Fruit fly (Drosophila melanogaster) whole organism, adult: ENCODE data around the gene CG33514.
A peak's percentile ranks its signal among the peaks of the same experiment; 100 is the strongest.

Source experiments
- CG11617 ChIP-seq: fragments of 200-800 bp; sonication (Bioruptor generic); optimal IDR thresholded peaks from 2 replicates; lab custom pipeline; 2017; ENCODE audit warnings: mild to moderate bottlenecking, missing biosample characterization, missing genetic modification reagents, missing genetic modification characterization
- CG12768 ChIP-seq: fragments of 200-800 bp; sonication (Bioruptor generic); optimal IDR thresholded peaks from 2 replicates; lab custom pipeline; 2017; ENCODE audit warnings: missing biosample characterization, missing genetic modification characterization, mild to moderate bottlenecking, moderate library complexity, missing genetic modification reagents
- CG14711 ChIP-seq: fragments of 200-800 bp; sonication (Bioruptor generic); optimal IDR thresholded peaks from 2 replicates; lab custom pipeline; 2018; ENCODE audit warnings: missing biosample characterization, mild to moderate bottlenecking, missing genetic modification characterization, moderate library complexity
- CG1620 ChIP-seq: fragments of 200-800 bp; sonication (Bioruptor generic); optimal IDR thresholded peaks from 2 replicates; lab custom pipeline; 2016; ENCODE audit warnings: missing biosample characterization, missing genetic modification characterization
- CG33017 ChIP-seq: fragments of 200-800 bp; sonication (Bioruptor generic); optimal IDR thresholded peaks from 2 replicates; lab custom pipeline; 2018; ENCODE audit warnings: missing biosample characterization, mild to moderate bottlenecking, missing genetic modification characterization, moderate library complexity
- CG5204 ChIP-seq: fragments of 200-800 bp; sonication (Bioruptor generic); optimal IDR thresholded peaks from 2 replicates; lab custom pipeline; 2016; ENCODE audit warnings: missing biosample characterization, missing genetic modification characterization
- CG7045 ChIP-seq: fragments of 200-800 bp; sonication (Bioruptor generic); optimal IDR thresholded peaks from 2 replicates; lab custom pipeline; 2017; ENCODE audit warnings: missing biosample characterization, mild to moderate bottlenecking, missing genetic modification characterization
- CG7101 ChIP-seq: fragments of 200-800 bp; sonication (Bioruptor generic); optimal IDR thresholded peaks from 2 replicates; lab custom pipeline; 2018; ENCODE audit warnings: missing biosample characterization, mild to moderate bottlenecking, missing genetic modification characterization, moderate library complexity
- Clk ChIP-seq: fragments of 200-800 bp; sonication (Bioruptor generic); optimal IDR thresholded peaks from 2 replicates; lab custom pipeline; 2017; ENCODE audit warnings: missing biosample characterization, missing genetic modification characterization
- Crg-1 ChIP-seq: fragments of 200-800 bp; sonication (Bioruptor generic); optimal IDR thresholded peaks from 2 replicates; lab custom pipeline; 2016; ENCODE audit warnings: missing biosample characterization, missing genetic modification characterization
- Hr96 ChIP-seq: fragments of 200-800 bp; sonication (Bioruptor generic); optimal IDR thresholded peaks from 2 replicates; lab custom pipeline; 2016; ENCODE audit warnings: missing biosample characterization, missing genetic modification characterization
- Mnt ChIP-seq: fragments of 200-800 bp; sonication (Bioruptor generic); optimal IDR thresholded peaks from 2 replicates; lab custom pipeline; 2016; ENCODE audit warnings: missing biosample characterization, mild to moderate bottlenecking, missing genetic modification characterization
- bab1 ChIP-seq: fragments of 200-800 bp; sonication (Bioruptor generic); optimal IDR thresholded peaks from 3 replicates; lab custom pipeline; 2019; ENCODE audit warnings: missing biosample characterization, mild to moderate bottlenecking, missing genetic modification characterization, moderate library complexity
- cic ChIP-seq: fragments of 200-800 bp; sonication (Bioruptor generic); optimal IDR thresholded peaks from 2 replicates; lab custom pipeline; 2017; ENCODE audit warnings: missing biosample characterization, mild to moderate bottlenecking, missing genetic modification characterization, moderate library complexity
- cnc ChIP-seq, 2 experiments: fragments of >200 bp; optimal IDR thresholded peaks; 2 replicates each; lab custom pipeline; 2017
- kay ChIP-seq: fragments of 200-800 bp; sonication (Bioruptor generic); peaks from one replicate; lab custom pipeline; 2016; ENCODE audit warnings: missing biosample characterization, missing genetic modification characterization, borderline replicate concordance
- ovo ChIP-seq: fragments of 200-800 bp; sonication (Bioruptor generic); optimal IDR thresholded peaks from 2 replicates; lab custom pipeline; 2016; ENCODE audit warnings: missing biosample characterization, missing genetic modification characterization
- pad ChIP-seq: fragments of 200-800 bp; sonication (Bioruptor generic); optimal IDR thresholded peaks from 3 replicates; lab custom pipeline; 2017; ENCODE audit warnings: missing biosample characterization, missing genetic modification characterization, mild to moderate bottlenecking, moderate library complexity, missing genetic modification reagents
- tj ChIP-seq: fragments of 200-800 bp; sonication (Bioruptor generic); optimal IDR thresholded peaks from 3 replicates; lab custom pipeline; 2017; ENCODE audit warnings: missing biosample characterization, mild to moderate bottlenecking, missing genetic modification characterization, moderate library complexity
- toe ChIP-seq: fragments of 200-800 bp; sonication (Bioruptor generic); optimal IDR thresholded peaks from 2 replicates; lab custom pipeline; 2016; ENCODE audit warnings: missing biosample characterization, missing genetic modification characterization

Gene CG33514

DNA sequence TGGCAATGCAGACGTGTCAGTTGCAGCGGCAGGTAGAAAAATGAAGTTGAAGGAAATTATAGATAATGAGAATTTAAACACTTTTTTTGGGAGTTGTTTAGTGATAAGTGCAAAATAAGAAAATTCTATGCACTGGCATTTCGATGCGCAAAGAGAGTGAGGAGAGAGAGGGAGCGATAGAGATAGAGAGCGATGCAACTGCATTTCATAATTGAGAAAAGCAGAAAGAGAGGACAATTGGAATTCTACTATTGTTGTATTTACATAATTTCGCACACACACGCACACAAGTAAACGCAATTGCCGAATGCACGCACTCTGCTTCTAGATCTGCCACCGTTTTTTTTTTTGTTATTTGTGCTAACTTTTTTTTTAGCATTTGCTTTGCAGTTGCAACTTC, 1.8 kb upstream of the CG33514 start:
- TF ChIP-seq kay (GFP tag; lab: Kevin White, UChicago): no peak
- no peak for TF ChIP-seq CG5204
- no peak for TF ChIP-seq Hr96 (GFP tag; lab: Kevin White, UChicago)
- TF ChIP-seq cnc (optimal IDR thresholded peaks at IDR 0.05; lab: Kevin White, UChicago): no peak
- TF ChIP-seq CG33017: no peak
- no peak for TF ChIP-seq Crg-1 (GFP tag; lab: Kevin White, UChicago)
- no peak for TF ChIP-seq pad (GFP tag; lab: Kevin White, UChicago)
- TF ChIP-seq CG7045: no peak
- TF ChIP-seq toe (GFP tag; lab: Kevin White, UChicago): no peak
- no peak for TF ChIP-seq tj (GFP tag; lab: Kevin White, UChicago)
- TF ChIP-seq CG11617: no peak
- TF ChIP-seq CG7101 (tag; lab: Kevin White, UChicago): no peak
- TF ChIP-seq Clk (GFP tag; lab: Kevin White, UChicago): no peak
- TF ChIP-seq bab1 (GFP tag; lab: Kevin White, UChicago): no peak
- no peak for TF ChIP-seq CG14711 (tag; lab: Kevin White, UChicago)
- no peak for TF ChIP-seq CG12768 (GFP tag; lab: Kevin White, UChicago)
- no peak for TF ChIP-seq Mnt (GFP tag; lab: Kevin White, UChicago)
- TF ChIP-seq cic (GFP tag; lab: Kevin White, UChicago): no peak

DNA sequence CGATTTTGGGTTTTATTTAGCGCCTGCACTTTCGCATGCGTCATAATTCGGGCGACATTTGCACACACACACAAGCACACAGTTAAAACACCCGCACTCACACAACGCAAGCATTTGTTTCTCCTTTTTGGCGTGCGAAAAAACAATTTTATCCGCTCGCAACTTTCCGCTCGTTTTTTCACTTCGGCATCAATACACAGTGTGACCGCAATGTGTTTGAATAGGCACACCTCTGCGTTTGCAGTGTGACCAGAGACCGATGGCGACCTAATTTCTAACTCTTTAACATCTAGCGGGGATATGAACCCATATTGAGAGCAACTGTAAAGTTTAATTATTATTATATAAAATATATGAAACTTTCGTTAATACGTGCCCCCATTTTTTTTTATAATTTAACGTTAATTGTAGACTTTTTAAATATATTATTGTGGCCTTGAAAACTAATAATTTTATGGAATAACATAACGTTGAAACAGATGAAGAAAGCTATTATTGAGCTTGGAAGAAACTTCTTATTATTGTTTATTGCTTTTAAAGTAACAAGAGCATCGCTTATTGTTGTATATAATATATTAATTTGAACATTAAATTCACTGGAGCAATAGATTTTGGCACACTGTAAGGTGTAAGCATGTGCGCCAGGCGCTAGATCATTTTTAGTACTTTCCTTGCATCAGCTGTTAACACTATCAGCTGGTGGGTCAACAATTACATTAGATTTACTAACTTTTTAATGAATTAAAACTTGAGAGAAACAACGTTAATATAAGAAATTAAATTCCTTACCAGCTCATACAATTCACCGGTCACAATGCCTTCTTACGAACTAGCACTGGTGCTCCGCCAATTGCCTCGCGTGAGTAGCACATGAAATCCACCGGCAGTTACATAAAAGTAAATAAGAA, 1.1 kb upstream of the CG33514 start, which contains the start of the genes Cip4 and mRpS6:
Cip4 (minus strand) TSS at position 216 of the 908 bp plus-strand sequence.
mRpS6 (plus strand) TSS at position 664 of the 908 bp plus-strand sequence.
- TF ChIP-seq CG7101 (tag; lab: Kevin White, UChicago): peak; percentile 78
- TF ChIP-seq CG12768 (GFP tag; lab: Kevin White, UChicago): no peak
- peak; percentile 62 for TF ChIP-seq ovo (GFP tag; lab: Kevin White, UChicago)
- peak; percentile 13 for TF ChIP-seq pad (GFP tag; lab: Kevin White, UChicago)
- peak; percentile 30 for TF ChIP-seq cic (GFP tag; lab: Kevin White, UChicago)
- TF ChIP-seq CG11617: peak; percentile 81
- peak; percentile 87 for TF ChIP-seq kay (GFP tag; lab: Kevin White, UChicago)
- peak; percentile 8 for TF ChIP-seq Crg-1 (GFP tag; lab: Kevin White, UChicago)
- TF ChIP-seq Mnt (GFP tag; lab: Kevin White, UChicago): peak; percentile 98
- peak; percentile 48 for TF ChIP-seq tj (GFP tag; lab: Kevin White, UChicago)
- TF ChIP-seq toe (GFP tag; lab: Kevin White, UChicago): peak; percentile 76
- TF ChIP-seq bab1 (GFP tag; lab: Kevin White, UChicago): peak; percentile 63
- no peak for TF ChIP-seq CG7045
- TF ChIP-seq Hr96 (GFP tag; lab: Kevin White, UChicago): peak; percentile 16
- peak; percentile 70 for TF ChIP-seq CG5204
- TF ChIP-seq Clk (GFP tag; lab: Kevin White, UChicago): no peak
- TF ChIP-seq CG1620 (GFP tag; lab: Kevin White, UChicago): peak; percentile 68
- TF ChIP-seq CG14711 (tag; lab: Kevin White, UChicago): no peak
- TF ChIP-seq CG33017: peak; percentile 54

dm6 chr3L:4367339-4367738, 2.1 kb downstream of the CG33514 start, which contains the start of gene CG11342:
Gene CG11342 (minus strand): TSS chr3L:4367458.
- TF ChIP-seq bab1 (GFP tag; lab: Kevin White, UChicago) (peak; percentile 36), kay (GFP tag; lab: Kevin White, UChicago) (peak; percentile 58), Clk (GFP tag; lab: Kevin White, UChicago) (no peak), cnc (optimal IDR thresholded peaks at IDR 0.05; lab: Kevin White, UChicago) (no peak), Hr96 (GFP tag; lab: Kevin White, UChicago) (no peak), CG7045 (no peak), CG1620 (GFP tag; lab: Kevin White, UChicago) (no peak), CG7101 (tag; lab: Kevin White, UChicago) (peak; percentile 11), Crg-1 (GFP tag; lab: Kevin White, UChicago) (no peak), ovo (GFP tag; lab: Kevin White, UChicago) (no peak), CG33017 (no peak), Mnt (GFP tag; lab: Kevin White, UChicago) (no peak), toe (GFP tag; lab: Kevin White, UChicago) (no peak), pad (GFP tag; lab: Kevin White, UChicago) (no peak), CG12768 (GFP tag; lab: Kevin White, UChicago) (no peak), CG11617 (no peak), CG14711 (tag; lab: Kevin White, UChicago) (no peak), tj (GFP tag; lab: Kevin White, UChicago) (no peak), CG5204 (no peak), cic (GFP tag; lab: Kevin White, UChicago) (no peak)

- TF ChIP-seq toe (GFP tag; lab: Kevin White, UChicago) (no peak), CG7045 (no peak), Mnt (GFP tag; lab: Kevin White, UChicago) (no peak), CG1620 (GFP tag; lab: Kevin White, UChicago) (no peak), ovo (GFP tag; lab: Kevin White, UChicago) (no peak), cnc (optimal IDR thresholded peaks at IDR 0.05; lab: Kevin White, UChicago) (no peak)
Measured at dm6 chr3L:4371978-4372377, 6.7 kb downstream of the CG33514 start.

DNA sequence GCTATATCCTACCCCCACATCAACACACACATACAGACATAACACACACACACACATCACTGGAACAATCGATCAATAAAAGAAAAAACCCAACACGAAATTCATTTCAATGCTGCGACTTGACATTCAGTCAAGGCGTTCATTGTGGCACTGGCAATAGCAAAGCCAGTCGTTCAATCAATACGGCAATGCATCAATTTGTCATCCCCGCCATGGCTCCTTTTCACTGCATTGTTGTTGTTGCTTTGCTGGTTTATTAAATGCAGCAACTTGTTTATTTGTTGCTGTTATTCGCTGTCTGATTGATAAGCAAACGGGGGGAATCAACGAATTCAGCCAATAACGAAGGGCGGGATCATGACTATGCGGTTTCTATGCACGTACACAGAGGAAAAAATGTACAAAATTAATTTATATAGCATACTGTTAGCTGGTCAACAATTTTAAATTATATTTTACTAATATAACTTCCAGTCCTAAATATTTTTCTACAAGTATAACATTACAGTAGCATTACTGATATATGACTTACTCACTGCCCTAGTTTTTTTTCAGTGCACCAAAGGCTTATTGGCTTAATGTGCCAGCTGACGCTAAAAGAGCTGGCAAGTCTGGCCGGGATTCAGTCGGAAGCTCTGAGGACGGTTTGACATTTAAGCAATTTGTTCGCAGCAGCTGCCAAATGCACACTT, 10.6 kb downstream of the CG33514 start:
- no peak for TF ChIP-seq toe (GFP tag; lab: Kevin White, UChicago)
- TF ChIP-seq CG7045: no peak
- TF ChIP-seq CG1620 (GFP tag; lab: Kevin White, UChicago): no peak
- no peak for TF ChIP-seq kay (GFP tag; lab: Kevin White, UChicago)
- no peak for TF ChIP-seq CG7101 (tag; lab: Kevin White, UChicago)
- TF ChIP-seq CG12768 (GFP tag; lab: Kevin White, UChicago): no peak
- no peak for TF ChIP-seq CG5204
- no peak for TF ChIP-seq Clk (GFP tag; lab: Kevin White, UChicago)
- no peak for TF ChIP-seq CG33017
- TF ChIP-seq Mnt (GFP tag; lab: Kevin White, UChicago): no peak
- no peak for TF ChIP-seq CG14711 (tag; lab: Kevin White, UChicago)
- TF ChIP-seq ovo (GFP tag; lab: Kevin White, UChicago): no peak
- TF ChIP-seq cic (GFP tag; lab: Kevin White, UChicago): no peak
